Fruit fly (Drosophila melanogaster) whole organism: ENCODE measurements around the gene CG3652.
A peak's percentile ranks its signal among the peaks of the same experiment; 100 is the strongest.

Experiments
- CG8478 ChIP-seq: fragments of >200 bp; optimal IDR thresholded peaks from 2 replicates; lab custom pipeline; 2018; ENCODE audit warnings: inconsistent platforms
- Dll ChIP-seq: fragments of >200 bp; optimal IDR thresholded peaks from 2 replicates; lab custom pipeline; 2017
- EcR ChIP-seq, 2 experiments: fragments of >200 bp; optimal IDR thresholded peaks; 2 replicates each; lab custom pipeline; 2017; ENCODE audit warnings: missing biosample characterization in 2 of 2, missing genetic modification characterization in 2 of 2, missing genetic modification reagents in 2 of 2
- pan ChIP-seq: fragments of >200 bp; optimal IDR thresholded peaks from 2 replicates; lab custom pipeline; 2017
- psq ChIP-seq: fragments of >200 bp; optimal IDR thresholded peaks from 2 replicates; lab custom pipeline; 2017
- usp ChIP-seq: fragments of >200 bp; optimal IDR thresholded peaks from 2 replicates; lab custom pipeline; 2017; ENCODE audit warnings: missing biosample characterization, missing genetic modification characterization, mixed read lengths

Gene CG3652

DNA sequence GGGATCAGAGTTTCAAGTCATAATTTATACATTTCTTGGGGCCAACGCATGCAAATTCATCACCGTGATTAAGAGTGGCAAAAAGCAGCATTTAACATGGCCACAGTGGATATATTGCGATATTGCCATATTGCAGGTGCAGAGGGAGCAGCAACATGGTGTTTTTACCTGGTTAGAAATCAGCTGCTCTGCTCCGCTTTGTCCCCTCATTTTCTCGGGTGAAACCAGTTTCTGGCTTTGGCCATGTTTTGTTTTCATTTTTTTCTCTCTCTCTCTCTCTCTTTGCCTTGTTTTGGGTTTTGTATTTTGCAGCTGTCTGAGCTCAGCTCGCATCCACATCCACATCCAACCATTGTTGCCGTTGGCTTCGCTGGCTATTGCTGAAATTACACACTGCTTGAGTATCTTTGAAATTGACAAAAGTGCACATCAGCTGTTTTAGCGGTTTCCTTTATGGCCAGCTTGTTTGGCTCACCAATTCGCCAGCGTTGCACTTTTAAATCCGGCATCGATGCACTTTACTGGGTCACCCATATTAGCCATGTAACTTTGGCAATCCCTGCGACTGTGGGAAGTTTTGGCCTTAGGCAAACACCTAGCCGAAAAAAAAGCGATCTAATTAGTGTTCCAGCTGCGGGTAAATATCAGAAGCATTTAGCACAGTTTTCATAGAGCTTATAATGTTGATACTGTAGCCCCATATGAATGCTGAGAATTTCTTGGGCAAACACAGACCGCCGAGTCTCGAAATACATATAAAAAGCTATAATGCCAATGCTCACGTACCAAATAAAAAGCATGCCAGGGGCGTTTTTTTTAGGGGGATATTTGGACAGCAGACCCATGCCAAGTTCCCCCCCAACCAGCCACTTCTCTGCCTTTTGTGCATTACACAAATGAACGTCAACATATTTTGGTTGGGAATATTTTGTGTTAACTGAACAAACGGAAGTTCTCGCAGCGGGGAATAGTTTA, 18.4 kb downstream of the CG3652 start:
- TF ChIP-seq pan (lab: Kevin White, UChicago), result no peak

DNA sequence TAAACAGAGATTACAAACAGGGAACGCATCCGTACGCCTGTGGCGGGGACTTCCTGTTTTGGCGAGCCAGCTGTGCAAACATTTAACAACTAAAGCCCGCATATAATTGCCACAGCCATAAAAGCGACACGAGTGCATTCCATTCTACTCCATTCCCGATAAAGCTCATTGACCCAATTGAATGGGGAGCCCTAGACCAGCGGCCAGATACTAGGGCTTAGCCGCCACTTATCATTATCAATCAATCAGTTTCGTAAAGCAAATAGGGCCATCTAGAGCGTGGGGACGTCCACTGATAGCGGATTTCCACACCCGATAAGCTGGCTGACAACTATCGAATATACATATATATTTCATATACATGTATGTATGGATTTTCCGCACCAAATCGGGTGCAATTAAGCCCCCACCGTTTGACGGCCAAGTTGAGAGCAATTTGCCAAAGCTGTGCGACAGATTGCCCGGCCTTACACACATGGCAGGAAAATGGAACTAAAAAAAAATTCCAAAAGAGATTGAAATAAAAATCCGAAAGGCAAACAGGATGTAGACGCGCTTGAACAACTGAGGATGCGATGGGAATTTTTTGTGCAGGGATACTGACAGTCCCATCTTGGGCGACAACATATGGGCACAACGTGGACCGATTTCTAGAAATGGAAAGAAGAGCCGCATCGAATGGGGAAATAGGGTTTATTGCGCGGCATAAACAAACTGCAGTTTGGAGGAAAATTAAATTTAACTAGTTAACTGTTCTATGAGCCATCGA, 20.7 kb downstream of the CG3652 start:
- no peak for TF ChIP-seq usp
- TF ChIP-seq psq (lab: Kevin White, UChicago), result no peak
- no peak for TF ChIP-seq Dll (lab: Kevin White, UChicago)
- TF ChIP-seq EcR (GFP tag; optimal IDR thresholded peaks at IDR 0.05; lab: Kevin White, UChicago), result no peak
- no peak for TF ChIP-seq pan (lab: Kevin White, UChicago)
- TF ChIP-seq CG8478 (lab: Kevin White, UChicago), result no peak

DNA sequence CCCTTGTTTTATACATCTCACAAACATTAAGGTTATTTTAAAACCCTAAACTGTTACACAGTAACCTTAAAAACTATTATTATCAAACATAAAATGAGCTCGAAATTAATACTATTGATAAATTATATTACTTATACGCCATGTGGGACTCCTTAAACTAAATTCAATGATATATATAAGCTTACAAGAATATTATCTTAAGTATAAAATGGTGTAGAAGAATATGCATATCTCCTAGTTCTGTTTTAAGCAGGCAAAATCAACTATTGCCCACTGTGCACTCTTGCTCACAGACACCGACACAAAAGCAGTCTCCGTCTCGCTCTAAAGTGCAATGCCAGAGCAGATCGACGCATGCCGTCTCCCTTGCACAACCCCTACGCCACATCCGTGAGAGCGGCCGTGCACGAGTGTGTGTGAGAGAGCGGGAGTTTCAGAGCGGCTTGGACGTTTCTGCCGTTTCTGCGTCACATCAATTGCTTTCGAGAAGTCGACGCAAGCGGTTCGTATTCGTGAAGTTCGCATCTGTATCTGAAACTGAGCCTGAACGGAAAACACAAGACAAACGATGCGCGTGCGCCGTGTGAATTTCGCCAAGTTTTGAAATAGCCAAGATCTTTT, 22.1 kb downstream of the CG3652 start:
- TF ChIP-seq CG8478 (lab: Kevin White, UChicago), result peak; percentile 87
- TF ChIP-seq pan (lab: Kevin White, UChicago), result no peak
- peak; percentile 62 for TF ChIP-seq Dll (lab: Kevin White, UChicago)
- no peak for TF ChIP-seq EcR (GFP tag; optimal IDR thresholded peaks at IDR 0.05; lab: Kevin White, UChicago)

DNA sequence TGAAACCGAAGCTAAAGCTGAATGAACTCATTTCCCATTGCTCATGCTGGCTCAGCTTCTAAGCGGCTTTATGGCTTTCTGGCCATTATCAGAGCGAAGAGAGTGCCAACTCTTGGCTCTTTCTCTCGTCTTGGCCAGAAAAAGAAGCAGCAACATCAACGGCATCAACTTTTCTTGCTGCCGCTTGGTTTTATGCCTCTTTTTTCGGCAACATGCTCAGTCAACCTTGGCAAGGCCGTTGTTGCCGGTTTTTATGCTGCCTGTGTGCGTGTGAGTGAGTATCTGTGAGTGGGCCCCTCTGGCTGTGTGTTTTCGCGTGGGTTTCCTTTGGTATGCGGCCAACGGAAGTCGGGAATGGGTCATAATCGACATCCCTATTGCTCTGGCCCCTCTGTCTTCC, 23.1 kb downstream of the CG3652 start:
- TF ChIP-seq psq (lab: Kevin White, UChicago) (no peak), EcR (GFP tag; optimal IDR thresholded peaks at IDR 0.05; lab: Kevin White, UChicago) (no peak), pan (lab: Kevin White, UChicago) (no peak), Dll (lab: Kevin White, UChicago) (no peak), usp (no peak), CG8478 (lab: Kevin White, UChicago) (no peak)

DNA sequence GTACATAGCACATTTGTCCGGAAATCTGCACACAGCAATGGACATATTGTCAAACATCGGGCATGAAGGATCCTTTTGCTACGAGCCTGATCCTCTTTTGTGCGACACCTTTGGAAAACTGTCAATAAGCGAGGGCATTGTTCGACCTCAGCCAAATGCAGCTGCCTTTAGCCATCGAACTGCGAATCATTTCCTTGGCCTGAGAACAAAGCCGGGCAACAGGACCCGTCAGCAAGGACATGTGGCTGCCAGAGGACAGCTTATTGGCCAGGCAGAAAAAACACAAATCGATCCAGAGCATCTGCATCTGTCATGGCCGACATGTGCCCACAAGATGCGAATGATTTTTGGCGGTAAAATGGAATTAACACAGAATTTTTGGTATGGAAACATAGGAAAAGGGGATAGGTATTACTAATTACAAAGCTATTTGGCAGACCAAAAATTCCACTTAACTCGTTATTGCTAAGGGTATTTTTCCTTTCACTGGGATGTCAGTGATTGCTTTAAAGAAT, 23.6 kb downstream of the CG3652 start:
- no peak for TF ChIP-seq Dll (lab: Kevin White, UChicago)
- TF ChIP-seq pan (lab: Kevin White, UChicago), result no peak
- TF ChIP-seq usp, result no peak
- TF ChIP-seq EcR (GFP tag; optimal IDR thresholded peaks at IDR 0.05; lab: Kevin White, UChicago), result no peak
- no peak for TF ChIP-seq CG8478 (lab: Kevin White, UChicago)
- TF ChIP-seq psq (lab: Kevin White, UChicago), result no peak

DNA sequence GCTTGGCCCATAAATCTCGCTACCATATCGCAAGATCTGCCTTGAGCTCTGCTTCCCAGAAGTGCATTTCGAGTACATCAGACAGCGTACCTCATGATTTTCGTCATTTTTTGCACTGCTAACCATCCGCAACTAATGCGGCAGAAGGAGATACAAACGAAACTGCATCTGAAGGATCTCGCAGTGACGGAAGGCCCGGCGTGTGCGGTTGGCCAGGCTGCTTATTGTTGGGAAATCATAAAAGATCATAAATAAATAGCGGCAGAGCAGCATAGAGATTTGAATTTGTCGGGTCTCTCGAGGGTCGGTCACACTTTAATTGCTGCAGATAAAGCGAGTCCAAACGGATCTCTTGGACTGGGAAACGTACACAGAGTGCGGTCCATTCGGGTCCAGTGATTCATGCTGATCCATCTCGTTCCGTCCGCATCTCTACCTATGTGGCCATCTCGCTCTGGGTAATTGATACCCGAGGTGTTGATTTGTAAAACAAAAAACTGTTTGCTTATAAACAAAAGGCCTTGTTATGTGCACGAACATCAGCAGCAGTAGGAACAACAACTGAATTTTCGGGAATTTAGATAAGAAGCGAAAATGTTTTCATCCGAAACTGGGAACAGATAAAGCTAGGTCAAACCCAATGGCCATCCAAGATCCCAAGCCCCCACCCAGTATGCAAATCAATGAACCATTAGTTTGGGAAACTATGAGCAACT, 25.0 kb downstream of the CG3652 start:
- no peak for TF ChIP-seq pan (lab: Kevin White, UChicago)
- TF ChIP-seq EcR (GFP tag; optimal IDR thresholded peaks at IDR 0.05; lab: Kevin White, UChicago), result no peak
- no peak for TF ChIP-seq psq (lab: Kevin White, UChicago)
- TF ChIP-seq usp, result no peak
- no peak for TF ChIP-seq Dll (lab: Kevin White, UChicago)
- no peak for TF ChIP-seq CG8478 (lab: Kevin White, UChicago)

DNA sequence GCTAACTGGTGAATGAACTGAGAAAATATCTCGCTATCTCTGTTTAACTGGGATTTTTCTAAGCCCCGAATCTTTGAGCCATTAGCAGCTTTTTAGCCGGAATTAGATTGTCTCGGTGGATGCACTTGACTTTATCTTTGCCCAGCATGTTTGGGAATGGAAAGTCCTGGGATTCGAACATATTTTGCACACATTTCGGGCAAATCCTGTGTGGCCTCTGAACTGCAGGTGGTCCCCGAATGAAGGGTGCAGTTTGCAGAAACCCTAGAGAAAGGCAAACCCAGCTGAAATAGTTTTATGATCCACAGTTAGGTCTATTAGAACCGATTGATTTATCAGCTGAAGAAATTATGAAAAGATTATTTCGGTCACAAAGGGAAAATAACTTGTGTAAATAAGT, 27.0 kb downstream of the CG3652 start:
- no peak for TF ChIP-seq Dll (lab: Kevin White, UChicago)

DNA sequence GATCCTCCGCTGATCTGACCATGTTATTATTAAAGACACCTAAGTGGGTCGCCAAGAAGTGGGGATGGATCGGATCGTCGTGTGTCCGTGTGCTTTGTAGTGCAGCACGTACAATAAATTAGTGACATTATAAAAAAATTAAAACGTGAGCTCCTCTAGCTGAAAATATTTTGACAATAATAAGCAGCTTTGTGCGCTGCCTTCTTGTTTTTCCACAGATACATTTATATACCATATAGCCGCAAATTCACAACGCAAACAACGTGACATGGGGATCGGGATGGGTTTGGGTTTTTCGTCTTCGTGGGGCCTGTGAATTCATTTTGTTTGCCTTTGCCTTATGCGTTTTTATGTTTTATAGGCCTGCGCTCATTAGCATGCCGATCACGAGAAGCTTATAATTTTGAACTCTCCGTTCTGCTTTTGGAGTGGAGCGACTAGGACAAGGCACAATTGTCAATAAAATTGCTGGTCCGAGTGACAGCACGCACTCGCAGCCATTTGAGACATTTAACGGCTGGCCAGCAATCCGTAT, 27.8 kb downstream of the CG3652 start:
- no peak for TF ChIP-seq EcR (GFP tag; optimal IDR thresholded peaks at IDR 0.05; lab: Kevin White, UChicago)
- no peak for TF ChIP-seq Dll (lab: Kevin White, UChicago)
- TF ChIP-seq psq (lab: Kevin White, UChicago), result no peak
- no peak for TF ChIP-seq CG8478 (lab: Kevin White, UChicago)
- TF ChIP-seq usp, result no peak
- no peak for TF ChIP-seq pan (lab: Kevin White, UChicago)

DNA sequence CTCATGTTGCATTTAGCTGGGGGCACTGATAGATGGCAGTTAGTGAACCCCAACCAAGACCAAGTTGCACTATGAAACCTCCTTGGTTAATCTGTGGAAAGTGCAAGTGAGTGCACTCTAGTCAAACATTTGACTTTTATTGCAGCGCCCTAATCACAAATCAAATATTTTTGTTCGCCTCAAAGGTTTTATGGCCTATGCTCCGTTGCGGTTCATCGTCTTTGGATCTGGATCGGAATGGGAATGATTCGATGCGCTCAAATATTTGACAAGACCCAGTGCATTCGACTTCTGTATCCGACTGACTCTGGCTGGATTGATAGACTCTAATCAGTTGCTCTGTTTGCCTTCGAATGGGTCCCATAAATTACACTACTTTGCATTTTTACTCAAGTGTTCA, 28.8 kb downstream of the CG3652 start:
- TF ChIP-seq EcR (GFP tag; optimal IDR thresholded peaks at IDR 0.05; lab: Kevin White, UChicago) (no peak), psq (lab: Kevin White, UChicago) (no peak), CG8478 (lab: Kevin White, UChicago) (no peak), usp (no peak), Dll (lab: Kevin White, UChicago) (no peak), pan (lab: Kevin White, UChicago) (no peak)

DNA sequence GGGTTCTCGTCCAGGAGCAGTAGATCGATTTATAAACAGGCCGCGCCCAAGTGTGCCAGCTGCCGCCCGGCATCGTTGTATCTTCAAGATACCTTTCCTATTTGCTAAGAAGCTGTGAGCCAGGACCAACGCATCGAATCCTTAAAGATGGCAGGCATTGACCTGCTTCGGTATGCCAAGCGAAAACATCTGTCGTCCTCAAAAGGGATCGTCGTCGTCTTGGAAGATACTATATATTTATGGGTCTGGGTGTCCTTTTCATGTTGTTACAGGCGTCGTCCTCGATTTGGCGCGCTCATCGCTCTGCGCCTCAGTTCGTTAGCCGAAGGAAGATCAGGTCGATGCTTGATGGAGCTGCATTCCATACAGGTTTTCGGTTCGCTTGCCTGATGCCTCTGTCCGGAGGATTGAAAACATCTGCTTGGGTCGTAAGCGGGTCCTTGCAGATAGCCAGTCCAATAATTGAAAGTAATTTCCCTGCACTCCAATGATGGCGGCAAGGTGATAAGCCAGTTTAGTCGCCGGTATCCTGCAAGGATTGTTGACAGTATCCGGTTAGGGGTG, 29.9 kb downstream of the CG3652 start:
- TF ChIP-seq pan (lab: Kevin White, UChicago), result no peak
- TF ChIP-seq psq (lab: Kevin White, UChicago), result no peak
- no peak for TF ChIP-seq EcR (GFP tag; optimal IDR thresholded peaks at IDR 0.05; lab: Kevin White, UChicago)
- no peak for TF ChIP-seq usp
- no peak for TF ChIP-seq CG8478 (lab: Kevin White, UChicago)
- TF ChIP-seq Dll (lab: Kevin White, UChicago), result no peak
